Fruit fly (Drosophila melanogaster) whole organism: Measurements from ENCODE around the gene Mettl5.

Experiments
- CG8478 ChIP-seq: fragments of >200 bp; optimal IDR thresholded peaks from 2 replicates; lab custom pipeline; 2018; ENCODE audit warnings: inconsistent platforms
- Dll ChIP-seq: fragments of >200 bp; optimal IDR thresholded peaks from 2 replicates; lab custom pipeline; 2017
- EcR ChIP-seq, 2 experiments: fragments of >200 bp; optimal IDR thresholded peaks; 2 replicates each; lab custom pipeline; 2017; ENCODE audit warnings: missing biosample characterization in 2 of 2, missing genetic modification characterization in 2 of 2, missing genetic modification reagents in 2 of 2
- pan ChIP-seq: fragments of >200 bp; optimal IDR thresholded peaks from 2 replicates; lab custom pipeline; 2017
- psq ChIP-seq: fragments of >200 bp; optimal IDR thresholded peaks from 2 replicates; lab custom pipeline; 2017
- usp ChIP-seq: fragments of >200 bp; optimal IDR thresholded peaks from 2 replicates; lab custom pipeline; 2017; ENCODE audit warnings: missing biosample characterization, missing genetic modification characterization, mixed read lengths

Mettl5 gene

dm6 chr3L:19263480-19264140 lies at the start of gene Mettl5, which contains the start of gene CG42374:
Gene Mettl5, plus strand, starts transcription at chr3L:19263766.
Gene CG42374, plus strand, starts transcription at chr3L:19263766.
- TF ChIP-seq usp (no peak), Dll (lab: Kevin White, UChicago) (no peak), CG8478 (no peak), psq (no peak), pan (lab: Kevin White, UChicago) (no peak), EcR (GFP tag; optimal IDR thresholded peaks at IDR 0.05; lab: Kevin White, UChicago) (no peak)

dm6 chr3L:19214223-19214622 lies 49.3 kb upstream of the Mettl5 start:
- no peak for TF ChIP-seq pan (lab: Kevin White, UChicago)
- no peak for TF ChIP-seq Dll (lab: Kevin White, UChicago)
- TF ChIP-seq CG8478: no peak
- TF ChIP-seq psq: no peak
- TF ChIP-seq usp: no peak
- no peak for TF ChIP-seq EcR (GFP tag; optimal IDR thresholded peaks at IDR 0.05; lab: Kevin White, UChicago)

dm6 chr3L:19216377-19216776 lies 47.2 kb upstream of the Mettl5 start:
- TF ChIP-seq pan (lab: Kevin White, UChicago) (no peak), CG8478 (no peak)

dm6 chr3L:19221455-19221854 lies 42.1 kb upstream of the Mettl5 start:
- TF ChIP-seq Dll (lab: Kevin White, UChicago): no peak
- TF ChIP-seq pan (lab: Kevin White, UChicago): no peak
- no peak for TF ChIP-seq CG8478
- TF ChIP-seq psq: no peak
- TF ChIP-seq usp: no peak

- no peak for TF ChIP-seq EcR (GFP tag; optimal IDR thresholded peaks at IDR 0.05; lab: Kevin White, UChicago)
- no peak for TF ChIP-seq psq
- TF ChIP-seq pan (lab: Kevin White, UChicago): no peak
- TF ChIP-seq usp: no peak
- TF ChIP-seq Dll (lab: Kevin White, UChicago): no peak
- TF ChIP-seq CG8478: no peak
Observed at dm6 chr3L:19225687-19226086, 37.9 kb upstream of the Mettl5 start.

dm6 chr3L:19228371-19228817 lies 35.2 kb upstream of the Mettl5 start:
- TF ChIP-seq EcR (GFP tag; optimal IDR thresholded peaks at IDR 0.05; lab: Kevin White, UChicago): no peak
- TF ChIP-seq CG8478: no peak
- no peak for TF ChIP-seq Dll (lab: Kevin White, UChicago)
- TF ChIP-seq psq: no peak
- TF ChIP-seq pan (lab: Kevin White, UChicago): no peak
- no peak for TF ChIP-seq usp

dm6 chr3L:19228857-19229398 lies 34.6 kb upstream of the Mettl5 start:
- TF ChIP-seq pan (lab: Kevin White, UChicago) (no peak), Dll (lab: Kevin White, UChicago) (no peak), usp (no peak), CG8478 (no peak), psq (no peak), EcR (GFP tag; optimal IDR thresholded peaks at IDR 0.05; lab: Kevin White, UChicago) (no peak)

dm6 chr3L:19229491-19229890 lies 34.1 kb upstream of the Mettl5 start:
- no peak for TF ChIP-seq pan (lab: Kevin White, UChicago)
- no peak for TF ChIP-seq usp
- TF ChIP-seq CG8478: no peak
- no peak for TF ChIP-seq Dll (lab: Kevin White, UChicago)

dm6 chr3L:19230801-19231547 lies 32.6 kb upstream of the Mettl5 start:
- no peak for TF ChIP-seq usp
- no peak for TF ChIP-seq EcR (GFP tag; optimal IDR thresholded peaks at IDR 0.05; lab: Kevin White, UChicago)
- no peak for TF ChIP-seq Dll (lab: Kevin White, UChicago)
- no peak for TF ChIP-seq pan (lab: Kevin White, UChicago)
- no peak for TF ChIP-seq CG8478
- no peak for TF ChIP-seq psq

dm6 chr3L:19231608-19232007 lies 32.0 kb upstream of the Mettl5 start:
- no peak for TF ChIP-seq Dll (lab: Kevin White, UChicago)
- TF ChIP-seq CG8478: no peak
- no peak for TF ChIP-seq usp
- no peak for TF ChIP-seq EcR (GFP tag; optimal IDR thresholded peaks at IDR 0.05; lab: Kevin White, UChicago)

dm6 chr3L:19233798-19234781 lies 29.5 kb upstream of the Mettl5 start:
- TF ChIP-seq EcR (GFP tag; optimal IDR thresholded peaks at IDR 0.05; lab: Kevin White, UChicago) (no peak), psq (no peak), CG8478 (no peak), Dll (lab: Kevin White, UChicago) (no peak), pan (lab: Kevin White, UChicago) (no peak), usp (no peak)
